Worm (Caenorhabditis elegans) whole organism, L4 larva: Measurements from ENCODE around the gene str-205.

Experiments
- ZK546.5 ChIP-seq, 2 experiments: sonication (generic microtip); optimal IDR thresholded peaks; 2 replicates each; lab custom pipeline; 2017; ENCODE audit warnings: missing biosample characterization in 2 of 2, missing genetic modification characterization in 2 of 2
- aha-1 ChIP-seq: fragments of 150-350 bp; peaks from one replicate; lab custom pipeline; 2014; ENCODE audit warnings: missing biosample characterization, missing genetic modification characterization
- ama-1 ChIP-seq: fragments of 150-350 bp; optimal IDR thresholded peaks from 2 replicates; lab custom pipeline; 2014; ENCODE audit warnings: inconsistent platforms, mixed read lengths
- dpl-1 ChIP-seq: fragments of 150-350 bp; optimal IDR thresholded peaks from 2 replicates; lab custom pipeline; 2014; ENCODE audit warnings: missing biosample characterization, missing genetic modification reagents, missing genetic modification characterization
- nhr-41 ChIP-seq: fragments of 200-800 bp; sonication (Bioruptor generic); IDR thresholded peaks from 2 replicates; pipeline ENCODE4 v1.3.6; 2022; ENCODE audit warnings: missing genetic modification reagents, missing genetic modification characterization, missing compliant biosample characterization
- pha-4 ChIP-seq, 2 experiments: fragments of 150-350 bp in 1 of 2; fragments of 200-800 bp in 1 of 2; sonication (Bioruptor generic) in 1 of 2; IDR thresholded peaks in 1 of 2; optimal IDR thresholded peaks in 1 of 2; 2 replicates each; pipeline versions ENCODE4 v1.3.6 to Lab custom; 2014 to 2022; ENCODE audit warnings: missing genetic modification characterization in 2 of 2, missing genetic modification reagents in 2 of 2, missing biosample characterization in 1 of 2, missing compliant biosample characterization in 1 of 2
- php-3 ChIP-seq: fragments of 200-800 bp; sonication (Bioruptor generic); IDR thresholded peaks from 2 replicates; pipeline ENCODE4 v1.3.6; 2022; ENCODE audit warnings: missing genetic modification reagents, missing genetic modification characterization, missing compliant biosample characterization
- ztf-11 ChIP-seq: fragments of 150-350 bp; optimal IDR thresholded peaks from 2 replicates; lab custom pipeline; 2014; ENCODE audit warnings: missing biosample characterization, missing genetic modification characterization

DNA sequence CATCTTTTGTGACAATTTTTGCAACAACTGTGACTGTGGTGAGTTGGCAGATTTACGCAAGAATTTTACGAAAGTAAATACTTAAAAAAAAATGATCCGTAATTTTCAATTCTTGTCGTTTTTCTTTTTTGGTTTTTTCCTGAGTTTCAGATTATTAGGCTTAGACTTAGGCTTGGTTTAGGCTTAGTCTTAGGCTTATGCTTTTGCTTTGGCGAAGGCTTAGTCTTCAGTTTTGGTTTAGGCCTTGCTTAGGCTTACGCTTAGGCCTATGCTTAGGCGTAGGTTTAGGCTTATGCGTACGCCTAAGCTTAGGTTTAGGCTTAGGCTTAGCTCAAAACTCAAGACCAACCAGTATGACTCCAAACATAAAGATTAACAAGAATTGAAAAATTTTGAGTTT, 27.9 kb upstream of the str-205 start:
- TF ChIP-seq aha-1 (tag; lab: Kevin White, UChicago), result peak; percentile 94
- no peak for TF ChIP-seq nhr-41
- TF ChIP-seq ztf-11 (tag; lab: Kevin White, UChicago), result no peak
- TF ChIP-seq php-3 (GFP tag; lab: Robert Waterston, UW), result no peak
- TF ChIP-seq ama-1 (lab: Kevin White, UChicago), result no peak
- TF ChIP-seq ZK546.5 (tag; optimal IDR thresholded peaks at IDR 0.05; lab: Kevin White, UChicago), result no peak
- no peak for TF ChIP-seq dpl-1 (GFP tag; lab: Kevin White, UChicago)
- TF ChIP-seq pha-4 (GFP tag; IDR thresholded peaks at IDR 0.05; lab: Robert Waterston, UW), result no peak
- no peak for TF ChIP-seq pha-4 (tag; optimal IDR thresholded peaks at IDR 0.05; lab: Kevin White, UChicago)
